Fruit fly (Drosophila melanogaster) whole organism, embryonic: ENCODE data around the gene polo.
A peak's percentile ranks its signal among the peaks of the same experiment; 100 is the strongest.

Experiments
- Aef1 ChIP-seq: fragments of 200-800 bp; sonication (Bioruptor generic); IDR thresholded peaks from 3 replicates; pipeline ENCODE4 v1.3.6; 2022; ENCODE audit warnings: missing biosample characterization, missing genetic modification characterization
- B-H1 ChIP-seq: fragments of 200-800 bp; sonication (Bioruptor generic); IDR thresholded peaks from 3 replicates; pipeline ENCODE4 v1.3.6; 2022; ENCODE audit warnings: missing biosample characterization, missing genetic modification characterization
- C15 ChIP-seq: fragments of 200-800 bp; sonication (Bioruptor generic); IDR thresholded peaks from 3 replicates; pipeline ENCODE4 v1.3.6; 2022; ENCODE audit warnings: missing biosample characterization, missing genetic modification characterization
- CG11085 ChIP-seq: fragments of 200-800 bp; sonication (Bioruptor generic); IDR thresholded peaks from 2 replicates; pipeline ENCODE4 v1.3.6; 2022; ENCODE audit warnings: missing biosample characterization, missing genetic modification characterization
- CG12155 ChIP-seq: fragments of 200-800 bp; sonication (Bioruptor generic); optimal IDR thresholded peaks from 3 replicates; lab custom pipeline; 2016; ENCODE audit warnings: missing biosample characterization, missing genetic modification characterization
- CG13894 ChIP-seq: fragments of 200-800 bp; sonication (Bioruptor generic); optimal IDR thresholded peaks from 3 replicates; lab custom pipeline; 2018; ENCODE audit warnings: missing biosample characterization, mild to moderate bottlenecking, missing genetic modification characterization, moderate library complexity
- CG15514 ChIP-seq: fragments of 200-800 bp; sonication (Bioruptor generic); optimal IDR thresholded peaks from 3 replicates; lab custom pipeline; 2017; ENCODE audit warnings: missing biosample characterization, missing genetic modification characterization, mild to moderate bottlenecking, moderate library complexity, missing genetic modification reagents
- CG16813 ChIP-seq: fragments of 200-800 bp; sonication (Bioruptor generic); IDR thresholded peaks from 3 replicates; pipeline ENCODE4 v1.3.6; 2022; ENCODE audit warnings: missing biosample characterization, missing genetic modification characterization; ENCODE audit not compliant: partially characterized antibody
- CG17186 ChIP-seq: fragments of 200-800 bp; sonication (Bioruptor generic); optimal IDR thresholded peaks from 3 replicates; lab custom pipeline; 2017; ENCODE audit warnings: missing biosample characterization, missing genetic modification reagents, missing genetic modification characterization
- CG17328 ChIP-seq: fragments of 200-800 bp; sonication (Bioruptor generic); IDR thresholded peaks from 2 replicates; pipeline ENCODE4 v1.3.6; 2022; ENCODE audit warnings: missing biosample characterization, missing genetic modification characterization
- CG2712 ChIP-seq: fragments of 200-800 bp; optimal IDR thresholded peaks from 3 replicates; lab custom pipeline; 2019; ENCODE audit warnings: missing biosample characterization, mild to moderate bottlenecking, missing genetic modification characterization, moderate library complexity
- CG31441 ChIP-seq: fragments of 200-800 bp; sonication (Bioruptor generic); IDR thresholded peaks from 2 replicates; pipeline ENCODE4 v1.3.6; 2022; ENCODE audit warnings: missing biosample characterization, missing genetic modification characterization
- CG32532 ChIP-seq: fragments of 200-800 bp; sonication (Bioruptor generic); IDR thresholded peaks from 2 replicates; pipeline ENCODE4 v1.3.6; 2022; ENCODE audit warnings: missing biosample characterization, missing genetic modification characterization
- CG32767 ChIP-seq: fragments of 200-800 bp; sonication (Bioruptor generic); IDR thresholded peaks from 2 replicates; pipeline ENCODE4 v1.3.6; 2022; ENCODE audit warnings: missing biosample characterization, missing genetic modification characterization
- CG3995 ChIP-seq: fragments of 200-800 bp; sonication (Bioruptor generic); optimal IDR thresholded peaks from 3 replicates; lab custom pipeline; 2016; ENCODE audit warnings: missing biosample characterization, missing genetic modification characterization
- CG42726 ChIP-seq: fragments of 200-800 bp; sonication (Bioruptor generic); IDR thresholded peaks from 2 replicates; pipeline ENCODE4 v1.3.6; 2022; ENCODE audit warnings: missing biosample characterization, missing genetic modification characterization; ENCODE audit not compliant: partially characterized antibody
- CG4617 ChIP-seq: fragments of 200-800 bp; sonication (Bioruptor generic); optimal IDR thresholded peaks from 3 replicates; lab custom pipeline; 2016; ENCODE audit warnings: missing biosample characterization, missing genetic modification characterization, borderline replicate concordance
- CG5180 ChIP-seq: fragments of 200-800 bp; sonication (Bioruptor generic); optimal IDR thresholded peaks from 3 replicates; lab custom pipeline; 2017; ENCODE audit warnings: missing biosample characterization, missing genetic modification characterization, mild to moderate bottlenecking, moderate library complexity, missing genetic modification reagents
- CG6791 ChIP-seq: fragments of 200-800 bp; sonication (Bioruptor generic); IDR thresholded peaks from 3 replicates; pipeline ENCODE4 v1.3.6; 2022; ENCODE audit warnings: missing biosample characterization, missing genetic modification characterization; ENCODE audit not compliant: partially characterized antibody
- CG7987 ChIP-seq: fragments of 200-800 bp; sonication (Bioruptor generic); optimal IDR thresholded peaks from 2 replicates; lab custom pipeline; 2018; ENCODE audit warnings: missing biosample characterization, mild to moderate bottlenecking, missing genetic modification characterization, moderate library complexity
- CG8359 ChIP-seq: fragments of 200-800 bp; sonication (Bioruptor generic); optimal IDR thresholded peaks from 2 replicates; lab custom pipeline; 2017; ENCODE audit warnings: missing biosample characterization, mild to moderate bottlenecking, missing genetic modification characterization, borderline replicate concordance
- CG9215 ChIP-seq: fragments of 200-800 bp; sonication (Bioruptor generic); IDR thresholded peaks from 2 replicates; pipeline ENCODE4 v1.3.6; 2022; ENCODE audit warnings: missing biosample characterization, missing genetic modification characterization
- CG9876 ChIP-seq: fragments of 200-800 bp; sonication (Bioruptor generic); optimal IDR thresholded peaks from 2 replicates; lab custom pipeline; 2016; ENCODE audit warnings: missing biosample characterization, missing genetic modification characterization
- CG9932 ChIP-seq: fragments of 200-800 bp; sonication (Bioruptor generic); IDR thresholded peaks from 2 replicates; pipeline ENCODE4 v1.3.6; 2022; ENCODE audit warnings: missing biosample characterization, missing genetic modification characterization
- Dad ChIP-seq: fragments of 200-800 bp; sonication (Bioruptor generic); optimal IDR thresholded peaks from 3 replicates; lab custom pipeline; 2016; ENCODE audit warnings: missing biosample characterization, missing genetic modification characterization
- Dbx ChIP-seq: fragments of 200-800 bp; sonication (Bioruptor generic); IDR thresholded peaks from 3 replicates; pipeline ENCODE4 v1.3.6; 2022; ENCODE audit warnings: missing biosample characterization, missing genetic modification characterization
- Doc3 ChIP-seq: fragments of 200-800 bp; sonication (Bioruptor generic); IDR thresholded peaks from 3 replicates; pipeline ENCODE4 v1.3.6; 2022; ENCODE audit warnings: missing biosample characterization, missing genetic modification characterization; ENCODE audit not compliant: partially characterized antibody
- Dp ChIP-seq: fragments of 200-800 bp; sonication (Bioruptor generic); optimal IDR thresholded peaks from 2 replicates; lab custom pipeline; 2018; ENCODE audit warnings: missing biosample characterization, mild to moderate bottlenecking, missing genetic modification characterization, moderate library complexity
- GATAe ChIP-seq: fragments of 200-800 bp; sonication (Bioruptor generic); conservative IDR thresholded peaks from 2 replicates; pipeline ENCODE4 v1.3.6; 2022; ENCODE audit warnings: missing biosample characterization, missing genetic modification characterization
- Gug ChIP-seq: fragments of 200-800 bp; sonication (Bioruptor generic); IDR thresholded peaks from 4 replicates; pipeline ENCODE4 v1.3.6; 2022; ENCODE audit warnings: missing biosample characterization, missing genetic modification characterization
- HLHmδ ChIP-seq: fragments of 200-800 bp; sonication (Bioruptor generic); optimal IDR thresholded peaks from 2 replicates; lab custom pipeline; 2018; ENCODE audit warnings: missing biosample characterization, mild to moderate bottlenecking, missing genetic modification characterization, moderate library complexity
- HmgZ ChIP-seq: fragments of 200-800 bp; sonication (Bioruptor generic); optimal IDR thresholded peaks from 2 replicates; lab custom pipeline; 2018; ENCODE audit warnings: missing biosample characterization, mild to moderate bottlenecking, missing genetic modification characterization
- Hmr ChIP-seq: fragments of 200-800 bp; sonication (Bioruptor generic); optimal IDR thresholded peaks from 3 replicates; lab custom pipeline; 2017; ENCODE audit warnings: mild to moderate bottlenecking, missing biosample characterization, missing genetic modification reagents, missing genetic modification characterization
- Lhr ChIP-seq: fragments of 200-800 bp; sonication (Bioruptor generic); optimal IDR thresholded peaks from 3 replicates; lab custom pipeline; 2017; ENCODE audit warnings: mild to moderate bottlenecking, missing biosample characterization, missing genetic modification reagents, missing genetic modification characterization
- Med ChIP-seq: fragments of 200-800 bp; sonication (Bioruptor generic); peaks from one replicate; lab custom pipeline; 2016; ENCODE audit warnings: missing biosample characterization, missing genetic modification characterization, mild to moderate bottlenecking, inconsistent platforms, moderate library complexity
- Meics ChIP-seq: fragments of 200-800 bp; sonication (Bioruptor generic); optimal IDR thresholded peaks from 2 replicates; lab custom pipeline; 2017; ENCODE audit warnings: missing biosample characterization, mild to moderate bottlenecking, missing genetic modification characterization
- Nf-YB ChIP-seq: fragments of 200-800 bp; sonication (Bioruptor generic); optimal IDR thresholded peaks from 3 replicates; lab custom pipeline; 2019; ENCODE audit warnings: missing biosample characterization, mild to moderate bottlenecking, missing genetic modification characterization, moderate library complexity
- Scr ChIP-seq: fragments of 200-800 bp; sonication (Bioruptor generic); IDR thresholded peaks from 2 replicates; pipeline ENCODE4 v1.3.6; 2022; ENCODE audit warnings: missing biosample characterization, missing genetic modification characterization; ENCODE audit not compliant: partially characterized antibody
- YL-1 ChIP-seq: fragments of 200-800 bp; sonication (Bioruptor generic); optimal IDR thresholded peaks from 3 replicates; lab custom pipeline; 2017; ENCODE audit warnings: missing biosample characterization, mild to moderate bottlenecking, missing genetic modification characterization
- amos ChIP-seq: fragments of 200-800 bp; sonication (Bioruptor generic); IDR thresholded peaks from 2 replicates; pipeline ENCODE4 v1.3.6; 2022; ENCODE audit warnings: missing biosample characterization, missing genetic modification characterization; ENCODE audit not compliant: partially characterized antibody
- ase ChIP-seq: fragments of 200-800 bp; sonication (Bioruptor generic); IDR thresholded peaks from 3 replicates; pipeline ENCODE4 v1.3.6; 2022; ENCODE audit warnings: missing biosample characterization, missing genetic modification characterization
- br ChIP-seq: fragments of >200 bp; optimal IDR thresholded peaks from 2 replicates; lab custom pipeline; 2017
- cas ChIP-seq: fragments of 200-800 bp; sonication (Bioruptor generic); IDR thresholded peaks from 2 replicates; pipeline ENCODE4 v1.3.6; 2022; ENCODE audit warnings: missing biosample characterization, missing genetic modification characterization
- chif ChIP-seq, 2 experiments: fragments of 200-800 bp; sonication (Bioruptor generic); optimal IDR thresholded peaks; 3 replicates each; lab custom pipeline; 2016; ENCODE audit warnings: missing biosample characterization in 2 of 2, missing genetic modification characterization in 2 of 2
- corto ChIP-seq: fragments of 200-800 bp; sonication (Bioruptor generic); optimal IDR thresholded peaks from 2 replicates; lab custom pipeline; 2016; ENCODE audit warnings: missing biosample characterization, mild to moderate bottlenecking, missing genetic modification characterization, moderate library complexity
- crp ChIP-seq, 2 experiments: fragments of 200-800 bp; sonication (Bioruptor generic); optimal IDR thresholded peaks; 2 replicates in 1 of 2; 3 replicates in 1 of 2; lab custom pipeline; 2017; ENCODE audit warnings: missing biosample characterization in 2 of 2, missing genetic modification characterization in 2 of 2, mild to moderate bottlenecking in 1 of 2, moderate library complexity in 1 of 2
- jing ChIP-seq: fragments of 200-800 bp; sonication (Bioruptor generic); optimal IDR thresholded peaks from 2 replicates; lab custom pipeline; 2018; ENCODE audit warnings: missing biosample characterization, mild to moderate bottlenecking, missing genetic modification characterization
- lmd ChIP-seq: fragments of 200-800 bp; sonication (Bioruptor generic); IDR thresholded peaks from 2 replicates; pipeline ENCODE4 v1.3.6; 2022; ENCODE audit warnings: missing biosample characterization, missing genetic modification characterization
- org-1 ChIP-seq: fragments of 200-800 bp; sonication (Bioruptor generic); optimal IDR thresholded peaks from 2 replicates; lab custom pipeline; 2017; ENCODE audit warnings: missing biosample characterization, missing genetic modification characterization
- ranshi ChIP-seq: fragments of 200-800 bp; sonication (Bioruptor generic); IDR thresholded peaks from 2 replicates; pipeline ENCODE4 v1.3.6; 2022; ENCODE audit warnings: missing biosample characterization, missing genetic modification characterization
- zen2 ChIP-seq: fragments of 200-800 bp; sonication (Bioruptor generic); IDR thresholded peaks from 3 replicates; pipeline ENCODE4 v1.3.6; 2022; ENCODE audit warnings: missing biosample characterization, missing genetic modification characterization; ENCODE audit not compliant: partially characterized antibody

The polo gene

DNA sequence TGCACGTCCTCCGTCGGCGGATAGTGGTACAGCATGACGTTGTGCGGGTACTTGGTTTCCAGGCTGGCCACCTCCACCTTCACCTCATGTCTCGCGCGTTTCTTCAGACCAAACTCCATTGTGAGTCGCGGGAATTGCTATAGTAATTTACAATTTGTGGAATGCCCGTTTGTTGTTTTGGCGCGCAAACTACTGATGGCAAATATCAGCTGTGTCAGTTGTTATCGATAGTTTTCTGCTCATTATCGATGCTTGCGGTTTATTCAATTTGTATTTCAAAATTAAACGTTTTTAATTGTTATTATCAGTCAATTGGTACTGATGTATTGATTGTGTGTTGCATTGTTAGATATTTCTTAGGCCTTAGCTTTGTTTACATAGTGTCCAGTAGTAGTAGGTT, 51.9 kb downstream of the polo start, which contains the start of gene Prim2 (continued):
- no peak for TF ChIP-seq Lhr
- no peak for TF ChIP-seq Meics (GFP tag; lab: Kevin White, UChicago)
- no peak for TF ChIP-seq YL-1 (GFP tag; lab: Kevin White, UChicago)
- TF ChIP-seq amos (GFP tag; lab: Robert Waterston, UW), result peak; percentile 69
- no peak for TF ChIP-seq CG9932
- TF ChIP-seq CG42726, result peak; percentile 52; the same call in 1 of the 2 replicates
- no peak for TF ChIP-seq CG17328
- TF ChIP-seq chif (GFP tag; optimal IDR thresholded peaks at IDR 0.05; lab: Kevin White, UChicago), result no peak
- no peak for TF ChIP-seq CG8359 (GFP tag; lab: Kevin White, UChicago)
- TF ChIP-seq CG17186 (GFP tag; lab: Kevin White, UChicago), result peak; percentile 39
- peak; percentile 61; the same call in 2 of the 3 replicates for TF ChIP-seq zen2 (GFP tag; lab: Robert Waterston, UW)
- no peak for TF ChIP-seq lmd (GFP tag; lab: Robert Waterston, UW)
- no peak for TF ChIP-seq CG32767
- TF ChIP-seq B-H1 (GFP tag; lab: Robert Waterston, UW), result no peak
- no peak for TF ChIP-seq HLHmδ (GFP tag; lab: Kevin White, UChicago)
- no peak for TF ChIP-seq CG13894 (tag; lab: Kevin White, UChicago)
- peak; percentile 40; the same call in 1 of the 3 replicates for TF ChIP-seq Doc3
- TF ChIP-seq CG9876 (GFP tag; lab: Kevin White, UChicago), result no peak
- no peak for TF ChIP-seq Nf-YB (GFP tag; lab: Kevin White, UChicago)
- no peak for TF ChIP-seq CG9215 (GFP tag; lab: Robert Waterston, UW)
- TF ChIP-seq C15 (GFP tag; lab: Robert Waterston, UW), result no peak
- peak; percentile 18 for TF ChIP-seq CG15514 (GFP tag; lab: Kevin White, UChicago)
- peak; percentile 69 for TF ChIP-seq CG6791 (GFP tag; lab: Robert Waterston, UW)
- no peak for TF ChIP-seq CG31441
- TF ChIP-seq Gug (GFP tag; lab: Robert Waterston, UW), result no peak
- TF ChIP-seq cas (GFP tag; lab: Robert Waterston, UW), result no peak
- TF ChIP-seq Scr (GFP tag; lab: Robert Waterston, UW), result peak; percentile 70
- no peak for TF ChIP-seq CG5180
- TF ChIP-seq CG4617 (GFP tag; lab: Kevin White, UChicago), result no peak
- TF ChIP-seq CG3995, result no peak
- TF ChIP-seq CG12155 (GFP tag; lab: Kevin White, UChicago), result no peak
- TF ChIP-seq Dp, result peak; percentile 89
- no peak for TF ChIP-seq CG11085 (GFP tag; lab: Robert Waterston, UW)
- TF ChIP-seq br (lab: Kevin White, UChicago), result no peak
- no peak for TF ChIP-seq HmgZ (tag; lab: Kevin White, UChicago)
- TF ChIP-seq Med (GFP tag; lab: Kevin White, UChicago), result no peak
- peak; percentile 59 for TF ChIP-seq CG16813 (GFP tag; lab: Robert Waterston, UW)
- no peak for TF ChIP-seq ase
- TF ChIP-seq GATAe (GFP tag; lab: Robert Waterston, UW), result no peak
- TF ChIP-seq CG2712 (tag; lab: Kevin White, UChicago), result no peak
- TF ChIP-seq Hmr (GFP tag; lab: Kevin White, UChicago), result no peak
- no peak for TF ChIP-seq CG32532 (GFP tag; lab: Robert Waterston, UW)
- TF ChIP-seq CG7987 (GFP tag; lab: Kevin White, UChicago), result no peak
- TF ChIP-seq Dad (GFP tag; lab: Kevin White, UChicago), result no peak
- no peak for TF ChIP-seq jing (GFP tag; lab: Kevin White, UChicago)
- no peak for TF ChIP-seq Dbx (GFP tag; lab: Robert Waterston, UW)
- TF ChIP-seq crp (GFP tag; optimal IDR thresholded peaks at IDR 0.05; lab: Kevin White, UChicago), result peak; percentile 62 to 91
- no peak for TF ChIP-seq Aef1 (GFP tag; lab: Robert Waterston, UW)
- no peak for TF ChIP-seq org-1
- no peak for TF ChIP-seq ranshi (GFP tag; lab: Robert Waterston, UW)
- no peak for TF ChIP-seq corto (GFP tag; lab: Kevin White, UChicago)
